Worm (Caenorhabditis elegans): ENCODE measurements around the gene T23G5.2.

DNA sequence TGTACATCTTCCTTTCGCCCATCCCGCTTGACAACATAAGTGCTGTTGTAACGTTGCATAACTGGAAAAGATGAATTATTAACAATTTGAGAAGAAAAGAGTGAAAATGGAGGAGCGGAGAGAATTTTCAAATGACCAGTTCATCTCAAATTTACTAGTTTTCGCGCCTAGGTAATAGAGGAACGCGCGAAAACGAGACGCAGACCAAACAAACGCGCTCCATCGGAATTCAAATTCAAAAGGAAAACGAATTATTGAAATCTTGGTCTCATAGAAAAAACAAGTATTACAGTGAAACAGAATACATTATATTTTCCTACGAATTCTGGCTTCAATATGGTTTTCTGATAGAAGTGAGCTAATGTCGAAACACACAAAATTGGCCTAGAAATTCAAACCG, 7.9 kb downstream of the T23G5.2 start:
- TF ChIP-seq tbx-37 (GFP tag; conservative IDR thresholded peaks at IDR 0.05) (no peak), hmbx-1 (tag; optimal IDR thresholded peaks at IDR 0.05) (no peak), scrt-1 (GFP tag; IDR thresholded peaks at IDR 0.05) (no peak)

Measured in whole organism, early embryonic.